Worm (Caenorhabditis elegans) whole organism, early embryonic: ENCODE results near the gene C44C10.11.

Source experiments
- B0310.2 ChIP-seq: sonication (generic microtip); optimal IDR thresholded peaks from 2 replicates; lab custom pipeline; 2016; ENCODE audit warnings: mild to moderate bottlenecking, missing genetic modification characterization, missing compliant biosample characterization
- F13C5.2 ChIP-seq: sonication (generic microtip); optimal IDR thresholded peaks from 2 replicates; lab custom pipeline; 2017; ENCODE audit warnings: mild to moderate bottlenecking, missing genetic modification characterization, inconsistent platforms, missing compliant biosample characterization
- aly-1 ChIP-seq: sonication (generic microtip); optimal IDR thresholded peaks from 2 replicates; lab custom pipeline; 2016; ENCODE audit warnings: missing genetic modification characterization, missing compliant biosample characterization
- ama-1 ChIP-seq: fragments of 150-350 bp; optimal IDR thresholded peaks from 2 replicates; lab custom pipeline; 2014
- ceh-13 ChIP-seq: fragments of 200-800 bp; sonication (Bioruptor generic); optimal IDR thresholded peaks from 2 replicates; lab custom pipeline; 2018; ENCODE audit warnings: mild to moderate bottlenecking, missing genetic modification characterization, missing compliant biosample characterization
- ceh-36 ChIP-seq: sonication (generic microtip); optimal IDR thresholded peaks from 2 replicates; lab custom pipeline; 2016; ENCODE audit warnings: missing genetic modification characterization, inconsistent platforms, missing compliant biosample characterization
- ets-7 ChIP-seq: sonication (generic microtip); optimal IDR thresholded peaks from 2 replicates; lab custom pipeline; 2016; ENCODE audit warnings: missing genotype, missing genetic modification characterization, missing compliant biosample characterization
- flt-1 ChIP-seq: fragments of 200-800 bp; sonication (Bioruptor generic); IDR thresholded peaks from 2 replicates; pipeline ENCODE4 v1.3.6; 2022; ENCODE audit warnings: missing genetic modification characterization, missing compliant biosample characterization
- hmbx-1 ChIP-seq: sonication (generic microtip); optimal IDR thresholded peaks from 2 replicates; lab custom pipeline; 2016; ENCODE audit warnings: mild to moderate bottlenecking, missing genetic modification characterization, missing compliant biosample characterization
- hmg-4 ChIP-seq: fragments of 200-800 bp; sonication (Bioruptor generic); optimal IDR thresholded peaks from 2 replicates; lab custom pipeline; 2018; ENCODE audit warnings: mild to moderate bottlenecking, missing genetic modification characterization, missing compliant biosample characterization
- hnd-1 ChIP-seq: sonication (generic microtip); optimal IDR thresholded peaks from 2 replicates; lab custom pipeline; 2016; ENCODE audit warnings: missing genetic modification characterization, missing compliant biosample characterization
- pes-1 ChIP-seq: fragments of 200-800 bp; sonication (Bioruptor generic); IDR thresholded peaks from 2 replicates; pipeline ENCODE4 v1.3.6; 2022; ENCODE audit warnings: missing genetic modification reagents, missing genetic modification characterization, missing compliant biosample characterization
- scrt-1 ChIP-seq: fragments of 200-800 bp; sonication (Bioruptor generic); IDR thresholded peaks from 2 replicates; pipeline ENCODE4 v1.3.6; 2022; ENCODE audit warnings: missing genetic modification characterization, missing compliant biosample characterization
- sea-1 ChIP-seq: fragments of 200-800 bp; sonication (Bioruptor generic); conservative IDR thresholded peaks from 2 replicates; pipeline ENCODE4 v1.3.6; 2022; ENCODE audit warnings: missing genetic modification characterization, missing compliant biosample characterization
- tbx-11 ChIP-seq: fragments of 200-800 bp; sonication (Bioruptor generic); IDR thresholded peaks from 2 replicates; pipeline ENCODE4 v1.3.6; 2022; ENCODE audit warnings: missing genetic modification characterization, missing compliant biosample characterization
- tbx-37 ChIP-seq: fragments of 200-800 bp; sonication (Bioruptor generic); conservative IDR thresholded peaks from 2 replicates; pipeline ENCODE4 v1.3.6; 2022; ENCODE audit warnings: missing genetic modification reagents, missing genetic modification characterization, missing compliant biosample characterization
- tra-4 ChIP-seq: sonication (generic microtip); optimal IDR thresholded peaks from 2 replicates; lab custom pipeline; 2017; ENCODE audit warnings: missing genetic modification characterization, missing compliant biosample characterization

Gene C44C10.11

DNA sequence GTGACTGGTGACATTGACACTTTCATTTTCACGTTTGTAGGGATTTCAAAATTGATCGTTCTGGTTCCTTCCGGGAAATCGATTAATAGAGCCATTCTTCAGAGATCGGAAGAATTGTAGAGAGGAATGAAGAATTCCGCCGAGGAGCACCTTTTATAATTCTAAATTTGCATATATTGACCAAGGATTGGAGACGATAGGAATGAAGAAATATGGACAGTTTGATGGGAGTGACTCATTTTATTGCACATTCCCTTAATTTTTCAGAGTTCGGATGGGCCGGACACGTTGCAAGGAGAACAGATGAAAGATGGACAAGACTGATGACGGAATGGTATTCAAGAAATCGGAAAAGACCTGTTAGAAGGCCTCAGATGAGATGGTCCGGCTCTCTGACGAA lies 9.9 kb downstream of the C44C10.11 start, which contains the start of gene C44C10.15:
TSS of gene C44C10.15 (minus strand) at position 101 of the 400 bp plus-strand sequence.
- TF ChIP-seq ets-7 (tag; lab: Kevin White, UChicago), result no peak
- TF ChIP-seq hnd-1 (tag; lab: Kevin White, UChicago), result no peak
- TF ChIP-seq flt-1 (GFP tag; lab: Robert Waterston, UW), result no peak
- no peak for TF ChIP-seq sea-1
- TF ChIP-seq aly-1 (tag; lab: Kevin White, UChicago), result no peak
- TF ChIP-seq tbx-37, result no peak
- TF ChIP-seq tra-4 (tag; lab: Kevin White, UChicago), result no peak
- TF ChIP-seq hmbx-1 (tag; lab: Kevin White, UChicago), result no peak
- TF ChIP-seq ama-1 (lab: Kevin White, UChicago), result no peak
- no peak for TF ChIP-seq tbx-11 (GFP tag; lab: Robert Waterston, UW)
- TF ChIP-seq pes-1, result no peak
- no peak for TF ChIP-seq ceh-13

DNA sequence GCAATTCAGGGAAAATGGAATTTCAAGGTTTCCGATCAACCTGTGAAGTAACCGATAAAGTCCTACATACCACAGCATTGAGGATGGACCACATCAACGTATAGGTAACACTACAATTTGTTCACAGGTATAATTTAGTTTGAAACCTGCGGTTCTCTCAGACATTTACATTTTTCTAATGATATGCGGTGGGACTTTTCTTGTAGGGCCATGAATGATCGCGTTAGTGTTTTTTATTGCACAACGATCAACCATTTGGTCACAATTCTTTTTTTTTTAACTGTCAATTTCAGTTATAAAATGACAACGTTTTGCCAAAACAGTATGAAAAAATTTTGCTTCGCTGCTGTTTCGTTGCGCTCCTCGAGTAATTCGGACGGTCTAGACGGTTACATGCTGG lies 13.4 kb downstream of the C44C10.11 start, which contains the start of gene C44C10.12:
TSS of gene C44C10.12 (plus strand) at position 301 of the 400 bp plus-strand sequence.
- no peak for TF ChIP-seq tbx-37
- TF ChIP-seq scrt-1 (GFP tag; lab: Robert Waterston, UW), result no peak
- TF ChIP-seq F13C5.2 (tag; lab: Kevin White, UChicago), result no peak
- no peak for TF ChIP-seq hmbx-1 (tag; lab: Kevin White, UChicago)
- no peak for TF ChIP-seq hmg-4 (GFP tag; lab: Kevin White, UChicago)
- no peak for TF ChIP-seq pes-1
- no peak for TF ChIP-seq aly-1 (tag; lab: Kevin White, UChicago)
- TF ChIP-seq ama-1 (lab: Kevin White, UChicago), result no peak
- TF ChIP-seq sea-1, result no peak
- TF ChIP-seq ceh-36 (tag; lab: Kevin White, UChicago), result no peak
- TF ChIP-seq B0310.2, result no peak
- no peak for TF ChIP-seq tbx-11 (GFP tag; lab: Robert Waterston, UW)
- no peak for TF ChIP-seq hnd-1 (tag; lab: Kevin White, UChicago)
- TF ChIP-seq tra-4 (tag; lab: Kevin White, UChicago), result no peak

DNA sequence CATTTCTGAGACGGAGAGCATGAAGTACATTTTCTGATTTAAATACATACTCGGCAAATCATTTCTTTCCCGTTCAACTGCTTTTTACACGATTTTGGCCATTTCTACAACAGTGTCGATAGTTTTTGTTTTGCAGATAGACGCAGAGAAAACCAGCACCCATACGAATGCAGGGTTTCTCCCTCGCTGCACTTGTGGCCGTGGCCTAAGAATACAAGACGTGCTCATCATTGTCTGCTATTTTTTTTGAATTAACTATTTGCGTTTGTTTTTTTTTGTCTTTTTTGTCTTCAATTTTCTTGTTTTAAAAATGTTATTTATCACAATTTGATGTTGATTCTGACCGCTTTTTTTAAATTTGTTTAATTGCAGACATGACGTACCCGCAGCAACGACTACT lies 17.1 kb downstream of the C44C10.11 start, which contains the start of gene smcl-1:
TSS of gene smcl-1 (plus strand) at position 373 of the 400 bp plus-strand sequence.
- no peak for TF ChIP-seq ets-7 (tag; lab: Kevin White, UChicago)
- TF ChIP-seq tbx-37, result 0 out of 2 replicates have a peak, but pooled peaks have one; percentile 41

DNA sequence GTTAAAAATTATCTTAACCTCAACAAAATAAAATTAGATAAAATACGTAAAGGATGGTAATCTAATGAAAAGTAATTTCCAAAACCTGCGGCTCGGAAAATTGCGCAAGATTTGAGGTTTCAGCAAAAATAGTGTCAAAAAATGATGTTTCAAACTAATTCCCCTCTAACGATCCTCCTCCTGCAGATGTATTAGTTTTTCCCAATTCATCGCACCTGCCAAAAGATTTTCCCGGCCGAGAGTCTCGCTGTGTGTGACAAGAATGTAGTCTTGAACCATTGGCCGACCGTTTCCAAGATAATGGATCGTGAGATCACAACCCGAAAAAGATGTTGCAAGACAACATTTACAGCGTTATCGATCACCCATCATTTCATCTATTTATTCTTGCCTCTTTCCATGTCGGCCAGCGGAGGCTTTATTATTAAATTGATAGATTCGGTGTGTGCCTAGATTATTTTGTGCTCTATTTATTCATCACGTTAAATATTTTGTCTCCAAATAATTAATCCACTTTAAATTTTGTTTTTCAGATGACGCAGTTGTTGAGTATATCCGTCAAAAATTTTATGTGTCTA lies 20.0 kb downstream of the C44C10.11 start, which contains the start of the genes C44C10.10 and C44C10.5:
TSS of gene C44C10.10 (plus strand) at position 301 of the 578 bp plus-strand sequence.
TSS of gene C44C10.5 (plus strand) at position 528 of the 578 bp plus-strand sequence.
- TF ChIP-seq ceh-36 (tag; lab: Kevin White, UChicago) (no peak), tra-4 (tag; lab: Kevin White, UChicago) (no peak), B0310.2 (no peak), aly-1 (tag; lab: Kevin White, UChicago) (no peak), ama-1 (lab: Kevin White, UChicago) (no peak), flt-1 (GFP tag; lab: Robert Waterston, UW) (no peak), hmbx-1 (tag; lab: Kevin White, UChicago) (no peak), ets-7 (tag; lab: Kevin White, UChicago) (no peak), tbx-11 (GFP tag; lab: Robert Waterston, UW) (no peak), F13C5.2 (tag; lab: Kevin White, UChicago) (no peak), tbx-37 (no peak), ceh-13 (no peak), pes-1 (no peak), hnd-1 (tag; lab: Kevin White, UChicago) (no peak), scrt-1 (GFP tag; lab: Robert Waterston, UW) (no peak), sea-1 (no peak), hmg-4 (GFP tag; lab: Kevin White, UChicago) (no peak)

DNA sequence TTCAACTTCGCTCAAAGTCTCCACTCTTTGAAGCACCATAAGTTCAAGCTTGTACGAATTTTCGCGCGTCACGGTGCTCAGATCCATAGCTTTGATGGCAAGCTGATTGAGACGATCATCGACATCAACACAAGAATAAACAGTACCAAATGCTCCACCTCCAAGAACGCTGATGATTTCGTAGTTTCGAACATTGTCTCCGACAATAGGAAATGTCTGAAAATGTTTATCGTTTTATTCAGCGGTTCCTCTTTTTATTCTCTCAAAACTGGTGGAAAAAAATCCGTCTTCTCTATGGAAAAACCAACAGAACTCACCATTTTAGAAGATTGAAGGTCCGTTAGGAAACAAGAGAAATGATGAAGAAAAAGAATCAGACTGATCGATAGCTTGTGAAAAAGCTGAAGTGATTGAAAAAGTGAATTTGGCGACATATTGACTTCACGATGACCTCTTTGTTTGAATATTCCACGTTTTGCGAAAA lies 22.3 kb downstream of the C44C10.11 start, which contains the start of gene C44C10.7:
TSS of gene C44C10.7 (minus strand) at position 434 of the 484 bp plus-strand sequence.
- no peak for TF ChIP-seq tra-4 (tag; lab: Kevin White, UChicago)
- no peak for TF ChIP-seq F13C5.2 (tag; lab: Kevin White, UChicago)
- no peak for TF ChIP-seq aly-1 (tag; lab: Kevin White, UChicago)

DNA sequence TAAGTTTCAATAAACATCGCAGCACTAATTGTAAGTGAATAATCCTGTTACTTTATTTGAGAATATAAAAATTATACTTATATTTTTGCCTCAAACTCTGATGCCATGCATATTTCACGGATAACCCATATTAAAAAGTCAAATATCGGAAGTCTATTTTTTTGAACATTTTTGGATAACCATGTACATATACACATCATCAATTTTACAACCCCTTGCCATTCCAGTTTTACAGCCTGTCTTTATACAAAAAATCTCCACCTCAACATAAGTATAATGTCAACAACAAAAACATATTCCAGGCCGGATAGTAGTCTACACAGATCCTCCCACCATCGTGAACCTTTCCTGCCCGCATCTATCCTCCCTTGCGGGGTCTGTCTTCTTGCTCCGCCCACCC lies 25.9 kb downstream of the C44C10.11 start, which contains the start of gene hnd-1:
TSS of gene hnd-1 (plus strand) at position 301 of the 400 bp plus-strand sequence.
- TF ChIP-seq sea-1 (no peak), ama-1 (lab: Kevin White, UChicago) (no peak), ets-7 (tag; lab: Kevin White, UChicago) (no peak), aly-1 (tag; lab: Kevin White, UChicago) (no peak), F13C5.2 (tag; lab: Kevin White, UChicago) (no peak), ceh-13 (no peak), flt-1 (GFP tag; lab: Robert Waterston, UW) (no peak), ceh-36 (tag; lab: Kevin White, UChicago) (no peak), tra-4 (tag; lab: Kevin White, UChicago) (no peak), tbx-11 (GFP tag; lab: Robert Waterston, UW) (no peak)

- TF ChIP-seq pes-1, result no peak
- no peak for TF ChIP-seq scrt-1 (GFP tag; lab: Robert Waterston, UW)
- no peak for TF ChIP-seq ets-7 (tag; lab: Kevin White, UChicago)
- TF ChIP-seq tbx-11 (GFP tag; lab: Robert Waterston, UW), result no peak
- no peak for TF ChIP-seq tra-4 (tag; lab: Kevin White, UChicago)
- TF ChIP-seq F13C5.2 (tag; lab: Kevin White, UChicago), result no peak
- TF ChIP-seq B0310.2, result no peak
- no peak for TF ChIP-seq aly-1 (tag; lab: Kevin White, UChicago)
- no peak for TF ChIP-seq ama-1 (lab: Kevin White, UChicago)
- no peak for TF ChIP-seq tbx-37
Measured at ce11 chrX:11680851-11681250, 29.3 kb downstream of the C44C10.11 start, which contains the start of gene T04F8.7. Gene T04F8.7 (minus strand): TSS chrX:11680980.
